Worm (Caenorhabditis elegans): ENCODE results near the gene sdz-23.

- no peak for TF ChIP-seq nhr-12 (tag; optimal IDR thresholded peaks at IDR 0.05)
- TF ChIP-seq nhr-237 (tag; optimal IDR thresholded peaks at IDR 0.05), result no peak
- no peak for TF ChIP-seq mdl-1 (tag; optimal IDR thresholded peaks at IDR 0.05)
- no peak for TF ChIP-seq zag-1 (tag; optimal IDR thresholded peaks at IDR 0.05)
- TF ChIP-seq elt-3 (tag; optimal IDR thresholded peaks at IDR 0.05), result no peak
- no peak for TF ChIP-seq fos-1 (tag; optimal IDR thresholded peaks at IDR 0.05)
Measured at ce11 chrV:8069637-8070036, 29.8 kb upstream of the sdz-23 start, which contains the start of gene str-143.

Measured in whole organism, L2 larva.